Fruit fly (Drosophila melanogaster) whole organism, pupa: ENCODE results near the gene RhoGAP15B.

Experiments
- CG10348 ChIP-seq: fragments of 200-800 bp; sonication (Bioruptor generic); IDR thresholded peaks from 2 replicates; pipeline ENCODE4 v1.3.6; 2022; ENCODE audit warnings: missing biosample characterization, missing genetic modification characterization
- CG12605 ChIP-seq: fragments of 200-800 bp; sonication (Bioruptor generic); IDR thresholded peaks from 2 replicates; pipeline ENCODE4 v1.3.6; 2022; ENCODE audit warnings: missing biosample characterization, missing genetic modification characterization
- CG13204 ChIP-seq: fragments of 200-800 bp; sonication (Bioruptor generic); optimal IDR thresholded peaks from 2 replicates; lab custom pipeline; 2018; ENCODE audit warnings: missing biosample characterization, mild to moderate bottlenecking, missing genetic modification characterization, moderate library complexity
- CG14655 ChIP-seq: fragments of 200-800 bp; sonication (Bioruptor generic); optimal IDR thresholded peaks from 3 replicates; lab custom pipeline; 2017; ENCODE audit warnings: mild to moderate bottlenecking, missing biosample characterization, missing genetic modification reagents, missing genetic modification characterization
- CG15710 ChIP-seq: fragments of 200-800 bp; sonication (Bioruptor generic); optimal IDR thresholded peaks from 2 replicates; lab custom pipeline; 2018; ENCODE audit warnings: missing biosample characterization, mild to moderate bottlenecking, missing genetic modification characterization, moderate library complexity
- CG17806 ChIP-seq: fragments of 200-800 bp; sonication (Bioruptor generic); optimal IDR thresholded peaks from 2 replicates; lab custom pipeline; 2018; ENCODE audit warnings: missing biosample characterization, mild to moderate bottlenecking, missing genetic modification characterization, moderate library complexity
- CG32121 ChIP-seq: fragments of 200-800 bp; sonication (Bioruptor generic); IDR thresholded peaks from 2 replicates; pipeline ENCODE4 v1.3.6; 2022; ENCODE audit warnings: missing biosample characterization, missing genetic modification characterization
- CG34367 ChIP-seq: fragments of 200-800 bp; sonication (Bioruptor generic); optimal IDR thresholded peaks from 2 replicates; lab custom pipeline; 2018; ENCODE audit warnings: missing biosample characterization, mild to moderate bottlenecking, missing genetic modification characterization
- CG4496 ChIP-seq: fragments of 200-800 bp; sonication (Bioruptor generic); IDR thresholded peaks from 3 replicates; pipeline ENCODE4 v1.3.6; 2022; ENCODE audit warnings: missing biosample characterization, missing genetic modification characterization
- CG8159 ChIP-seq: fragments of 200-800 bp; sonication (Bioruptor generic); optimal IDR thresholded peaks from 3 replicates; lab custom pipeline; 2018; ENCODE audit warnings: missing biosample characterization, mild to moderate bottlenecking, missing genetic modification characterization, moderate library complexity
- CG8301 ChIP-seq: fragments of 200-800 bp; sonication (Bioruptor generic); optimal IDR thresholded peaks from 2 replicates; lab custom pipeline; 2018; ENCODE audit warnings: missing biosample characterization, mild to moderate bottlenecking, missing genetic modification characterization
- CG9948 ChIP-seq: fragments of 200-800 bp; sonication (Bioruptor generic); optimal IDR thresholded peaks from 2 replicates; lab custom pipeline; 2018; ENCODE audit warnings: missing biosample characterization, mild to moderate bottlenecking, missing genetic modification characterization, moderate library complexity
- D1 ChIP-seq: fragments of 200-800 bp; sonication (Bioruptor generic); optimal IDR thresholded peaks from 2 replicates; lab custom pipeline; 2018; ENCODE audit warnings: missing biosample characterization, mild to moderate bottlenecking, missing genetic modification characterization, moderate library complexity
- EcR ChIP-seq: fragments of 200-800 bp; sonication (Bioruptor generic); optimal IDR thresholded peaks from 3 replicates; lab custom pipeline; 2019; ENCODE audit warnings: missing biosample characterization, missing genetic modification characterization, mild to moderate bottlenecking, moderate library complexity, missing genetic modification reagents
- Ets98B ChIP-seq: fragments of 200-800 bp; sonication (Bioruptor generic); IDR thresholded peaks from 2 replicates; pipeline ENCODE4 v1.3.6; 2022; ENCODE audit warnings: missing biosample characterization, missing genetic modification characterization
- Pif1A ChIP-seq: fragments of 200-800 bp; sonication (Bioruptor generic); optimal IDR thresholded peaks from 3 replicates; lab custom pipeline; 2016; ENCODE audit warnings: missing biosample characterization, missing genetic modification characterization
- Pif1B ChIP-seq: fragments of 200-800 bp; sonication (Bioruptor generic); optimal IDR thresholded peaks from 3 replicates; lab custom pipeline; 2016; ENCODE audit warnings: missing biosample characterization, missing genetic modification characterization
- Snoo ChIP-seq: fragments of 200-800 bp; sonication (Bioruptor generic); optimal IDR thresholded peaks from 3 replicates; lab custom pipeline; 2017; ENCODE audit warnings: missing biosample characterization, mild to moderate bottlenecking, missing genetic modification characterization, inconsistent platforms
- fd96Ca ChIP-seq: fragments of 200-800 bp; sonication (Bioruptor generic); IDR thresholded peaks from 3 replicates; pipeline ENCODE4 v1.3.6; 2022; ENCODE audit warnings: missing biosample characterization, missing genetic modification characterization
- gl ChIP-seq: fragments of 200-800 bp; sonication (Bioruptor generic); optimal IDR thresholded peaks from 2 replicates; lab custom pipeline; 2018; ENCODE audit warnings: missing biosample characterization, mild to moderate bottlenecking, missing genetic modification characterization
- rn ChIP-seq: fragments of 200-800 bp; sonication (Bioruptor generic); IDR thresholded peaks from 2 replicates; pipeline ENCODE4 v1.3.6; 2022; ENCODE audit warnings: missing biosample characterization, missing genetic modification characterization

RhoGAP15B gene

DNA sequence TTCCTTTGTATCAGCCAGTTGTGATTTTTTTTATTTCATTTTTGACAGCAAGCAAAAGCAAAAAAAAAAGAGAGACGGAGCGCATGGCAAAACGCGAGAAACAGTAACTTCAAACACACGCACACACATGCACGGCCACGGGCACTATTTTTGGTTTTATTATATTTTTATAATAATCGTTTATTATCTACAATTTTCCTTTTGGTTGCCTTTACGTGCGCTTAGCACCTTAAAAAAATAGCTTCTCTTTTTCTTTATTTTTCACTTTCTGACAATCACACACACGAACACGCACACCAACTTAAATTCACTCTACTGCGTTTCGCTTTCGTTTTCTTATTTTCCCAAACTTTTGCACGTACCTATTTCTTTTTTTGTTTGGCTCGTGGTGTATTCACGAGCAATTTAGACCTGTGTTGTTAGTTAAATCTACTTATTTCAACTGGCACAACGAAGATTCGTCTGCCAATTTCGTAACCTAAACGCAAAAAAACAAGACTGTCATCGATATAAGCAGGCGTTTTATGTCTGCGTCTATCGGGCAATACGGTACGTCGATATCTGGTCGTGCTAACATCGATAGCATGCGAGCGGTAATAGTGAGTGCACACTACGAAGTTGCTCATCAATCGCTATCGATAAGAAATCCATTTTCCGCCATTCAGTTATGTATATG is 25.2 kb downstream of the RhoGAP15B start, which contains the start of gene Ubr1:
Gene Ubr1 (minus strand): TSS at position 532 of the 676 bp plus-strand sequence.
- TF ChIP-seq Ets98B (GFP tag; lab: Robert Waterston, UW) (peak; percentile 78), CG8301 (tag; lab: Kevin White, UChicago) (peak; percentile 63), CG12605 (GFP tag; lab: Robert Waterston, UW) (peak; percentile 91), Pif1B (GFP tag; lab: Kevin White, UChicago) (peak; percentile 86), CG4496 (GFP tag; lab: Robert Waterston, UW) (peak; percentile 89), CG14655 (GFP tag; lab: Kevin White, UChicago) (peak; percentile 83), CG8159 (peak; percentile 78), rn (GFP tag; lab: Robert Waterston, UW) (no peak; the same call in none of the 2 replicates), Pif1A (GFP tag; lab: Kevin White, UChicago) (peak; percentile 79), fd96Ca (GFP tag; lab: Robert Waterston, UW) (peak; percentile 75), CG10348 (no peak), CG34367 (tag; lab: Kevin White, UChicago) (peak; percentile 77), CG13204 (GFP tag; lab: Kevin White, UChicago) (peak; percentile 74), CG17806 (tag; lab: Kevin White, UChicago) (peak; percentile 62), CG32121 (GFP tag; lab: Robert Waterston, UW) (peak; percentile 82), Snoo (tag; lab: Kevin White, UChicago) (peak; percentile 56), D1 (tag; lab: Kevin White, UChicago) (no peak), gl (tag; lab: Kevin White, UChicago) (peak; percentile 87), CG15710 (tag; lab: Kevin White, UChicago) (peak; percentile 71), EcR (no peak), CG9948 (peak; percentile 39)

DNA sequence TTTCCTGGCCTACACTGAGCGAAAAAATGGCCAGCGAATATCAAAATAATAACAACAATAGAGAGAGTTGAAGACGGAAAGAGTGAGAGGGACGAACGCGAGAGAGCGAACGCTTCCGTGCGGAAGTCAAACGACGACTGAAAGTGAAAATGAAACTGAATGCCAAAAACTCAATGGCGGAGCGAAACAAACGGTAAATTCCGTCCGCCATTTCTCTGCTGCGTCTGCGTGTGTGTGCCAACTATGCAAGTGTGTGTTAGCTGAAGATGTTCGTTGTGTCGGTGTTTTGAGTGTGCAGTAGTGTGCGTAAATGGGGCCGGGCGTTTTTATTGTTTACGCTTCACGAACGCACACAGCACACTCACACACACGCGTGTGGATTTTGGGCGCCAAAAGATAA is 43.8 kb downstream of the RhoGAP15B start:
- TF ChIP-seq CG8159 (no peak), CG9948 (no peak), CG15710 (tag; lab: Kevin White, UChicago) (no peak), CG14655 (GFP tag; lab: Kevin White, UChicago) (no peak), gl (tag; lab: Kevin White, UChicago) (no peak), EcR (no peak), Ets98B (GFP tag; lab: Robert Waterston, UW) (no peak), CG12605 (GFP tag; lab: Robert Waterston, UW) (no peak), CG34367 (tag; lab: Kevin White, UChicago) (no peak), CG17806 (tag; lab: Kevin White, UChicago) (no peak), D1 (tag; lab: Kevin White, UChicago) (no peak), Snoo (tag; lab: Kevin White, UChicago) (no peak), Pif1A (GFP tag; lab: Kevin White, UChicago) (no peak)
